Fruit fly (Drosophila melanogaster) whole organism, embryonic: ENCODE data around the gene Prosalpha6T.

Source experiments
- BtbVII ChIP-seq: fragments of 200-800 bp; sonication (Bioruptor generic); optimal IDR thresholded peaks from 3 replicates; lab custom pipeline; 2017; ENCODE audit warnings: missing biosample characterization, mild to moderate bottlenecking, missing genetic modification characterization
- CG10209 ChIP-seq: fragments of 200-800 bp; sonication (Bioruptor generic); optimal IDR thresholded peaks from 3 replicates; lab custom pipeline; 2017; ENCODE audit warnings: missing biosample characterization, mild to moderate bottlenecking, missing genetic modification characterization, missing genetic modification reagents
- CG10366 ChIP-seq: fragments of 200-800 bp; sonication (Bioruptor generic); IDR thresholded peaks from 2 replicates; pipeline ENCODE4 v1.3.6; 2022; ENCODE audit warnings: missing biosample characterization, missing genetic modification characterization
- CG11085 ChIP-seq: fragments of 200-800 bp; sonication (Bioruptor generic); IDR thresholded peaks from 2 replicates; pipeline ENCODE4 v1.3.6; 2022; ENCODE audit warnings: missing biosample characterization, missing genetic modification characterization
- CG11695 ChIP-seq: fragments of 200-800 bp; sonication (Bioruptor generic); IDR thresholded peaks from 3 replicates; pipeline ENCODE4 v1.3.6; 2022; ENCODE audit warnings: missing biosample characterization, missing genetic modification characterization
- CG12236 ChIP-seq: fragments of 200-800 bp; sonication (Bioruptor generic); optimal IDR thresholded peaks from 2 replicates; lab custom pipeline; 2016; ENCODE audit warnings: missing biosample characterization, missing genetic modification characterization
- CG12659 ChIP-seq: fragments of 200-800 bp; sonication (Bioruptor generic); optimal IDR thresholded peaks from 3 replicates; lab custom pipeline; 2017; ENCODE audit warnings: mild to moderate bottlenecking, missing biosample characterization, missing genetic modification reagents, missing genetic modification characterization
- CG14050 ChIP-seq: fragments of 200-800 bp; sonication (Bioruptor generic); IDR thresholded peaks from 3 replicates; pipeline ENCODE4 v1.3.6; 2022; ENCODE audit warnings: missing biosample characterization, missing genetic modification characterization
- CG17186 ChIP-seq: fragments of 200-800 bp; sonication (Bioruptor generic); optimal IDR thresholded peaks from 3 replicates; lab custom pipeline; 2017; ENCODE audit warnings: missing biosample characterization, missing genetic modification reagents, missing genetic modification characterization
- CG17328 ChIP-seq: fragments of 200-800 bp; sonication (Bioruptor generic); IDR thresholded peaks from 2 replicates; pipeline ENCODE4 v1.3.6; 2022; ENCODE audit warnings: missing biosample characterization, missing genetic modification characterization
- CG17385 ChIP-seq: fragments of 200-800 bp; sonication (Bioruptor generic); optimal IDR thresholded peaks from 3 replicates; lab custom pipeline; 2018; ENCODE audit warnings: missing biosample characterization, mild to moderate bottlenecking, missing genetic modification characterization
- CG2129 ChIP-seq: fragments of 200-800 bp; sonication (Bioruptor generic); IDR thresholded peaks from 2 replicates; pipeline ENCODE4 v1.3.6; 2022; ENCODE audit warnings: missing biosample characterization, missing genetic modification characterization; ENCODE audit not compliant: partially characterized antibody
- CG2202 ChIP-seq: fragments of 200-800 bp; sonication (Bioruptor generic); optimal IDR thresholded peaks from 2 replicates; lab custom pipeline; 2018; ENCODE audit warnings: missing biosample characterization, mild to moderate bottlenecking, missing genetic modification characterization
- CG30403 ChIP-seq: fragments of 200-800 bp; sonication (Bioruptor generic); optimal IDR thresholded peaks from 3 replicates; lab custom pipeline; 2016; ENCODE audit warnings: missing biosample characterization, missing genetic modification characterization
- CG4820 ChIP-seq: fragments of 200-800 bp; sonication (Bioruptor generic); optimal IDR thresholded peaks from 3 replicates; lab custom pipeline; 2016; ENCODE audit warnings: missing biosample characterization, missing genetic modification characterization
- CG6654 ChIP-seq: fragments of 200-800 bp; sonication (Bioruptor generic); optimal IDR thresholded peaks from 2 replicates; lab custom pipeline; 2017; ENCODE audit warnings: missing biosample characterization, mild to moderate bottlenecking, missing genetic modification characterization
- CG7839 ChIP-seq: fragments of 200-800 bp; sonication (Bioruptor generic); optimal IDR thresholded peaks from 3 replicates; lab custom pipeline; 2018; ENCODE audit warnings: missing biosample characterization, mild to moderate bottlenecking, missing genetic modification characterization, moderate library complexity
- CG8478 ChIP-seq: fragments of >200 bp; optimal IDR thresholded peaks from 2 replicates; lab custom pipeline; 2018
- CG9727 ChIP-seq: fragments of 200-800 bp; sonication (Bioruptor generic); optimal IDR thresholded peaks from 3 replicates; lab custom pipeline; 2017; ENCODE audit warnings: missing biosample characterization, mild to moderate bottlenecking, missing genetic modification characterization
- CG9817 ChIP-seq: fragments of 200-800 bp; sonication (Bioruptor generic); optimal IDR thresholded peaks from 2 replicates; lab custom pipeline; 2018; ENCODE audit warnings: missing biosample characterization, mild to moderate bottlenecking, missing genetic modification characterization, moderate library complexity
- CoRest ChIP-seq: fragments of 200-800 bp; sonication (Bioruptor generic); optimal IDR thresholded peaks from 3 replicates; lab custom pipeline; 2018; ENCODE audit warnings: missing biosample characterization, mild to moderate bottlenecking, missing genetic modification characterization, moderate library complexity
- CrebB ChIP-seq: fragments of 200-800 bp; sonication (Bioruptor generic); optimal IDR thresholded peaks from 3 replicates; lab custom pipeline; 2018; ENCODE audit warnings: missing biosample characterization, mild to moderate bottlenecking, missing genetic modification characterization
- Dbx ChIP-seq: fragments of 200-800 bp; sonication (Bioruptor generic); IDR thresholded peaks from 3 replicates; pipeline ENCODE4 v1.3.6; 2022; ENCODE audit warnings: missing biosample characterization, missing genetic modification characterization
- Deaf1 ChIP-seq: fragments of 200-800 bp; optimal IDR thresholded peaks from 3 replicates; lab custom pipeline; 2019; ENCODE audit warnings: missing biosample characterization, mild to moderate bottlenecking, missing genetic modification characterization, moderate library complexity
- Ets97D ChIP-seq: fragments of 200-800 bp; sonication (Bioruptor generic); optimal IDR thresholded peaks from 3 replicates; lab custom pipeline; 2016; ENCODE audit warnings: missing biosample characterization, missing genetic modification characterization
- Fer2 ChIP-seq: fragments of 200-800 bp; sonication (Bioruptor generic); optimal IDR thresholded peaks from 2 replicates; lab custom pipeline; 2018; ENCODE audit warnings: missing biosample characterization, mild to moderate bottlenecking, missing genetic modification characterization, moderate library complexity
- HLH3B ChIP-seq: fragments of 200-800 bp; sonication (Bioruptor generic); IDR thresholded peaks from 2 replicates; pipeline ENCODE4 v1.3.6; 2022; ENCODE audit warnings: missing biosample characterization, missing genetic modification characterization
- Mrtf ChIP-seq: fragments of 200-800 bp; sonication (Bioruptor generic); IDR thresholded peaks from 3 replicates; pipeline ENCODE4 v1.3.6; 2022; ENCODE audit warnings: missing biosample characterization, missing genetic modification characterization
- NC2β ChIP-seq: fragments of 200-800 bp; sonication (Bioruptor generic); optimal IDR thresholded peaks from 2 replicates; lab custom pipeline; 2016; ENCODE audit warnings: missing biosample characterization, missing genetic modification characterization
- Six4 ChIP-seq: fragments of 200-800 bp; sonication (Bioruptor generic); optimal IDR thresholded peaks from 2 replicates; lab custom pipeline; 2016; ENCODE audit warnings: missing biosample characterization, missing genetic modification characterization
- Tbp ChIP-seq: fragments of >200 bp; optimal IDR thresholded peaks from 2 replicates; lab custom pipeline; 2018; ENCODE audit warnings: missing biosample characterization, missing genetic modification characterization
- Xrp1 ChIP-seq: fragments of 200-800 bp; sonication (Bioruptor generic); IDR thresholded peaks from 2 replicates; pipeline ENCODE4 v1.3.6; 2022; ENCODE audit warnings: missing biosample characterization, missing genetic modification characterization
- YL-1 ChIP-seq: fragments of 200-800 bp; sonication (Bioruptor generic); optimal IDR thresholded peaks from 3 replicates; lab custom pipeline; 2017; ENCODE audit warnings: missing biosample characterization, mild to moderate bottlenecking, missing genetic modification characterization
- amos ChIP-seq: fragments of 200-800 bp; sonication (Bioruptor generic); IDR thresholded peaks from 2 replicates; pipeline ENCODE4 v1.3.6; 2022; ENCODE audit warnings: missing biosample characterization, missing genetic modification characterization; ENCODE audit not compliant: partially characterized antibody
- ap ChIP-seq: fragments of 200-800 bp; sonication (Bioruptor generic); IDR thresholded peaks from 2 replicates; pipeline ENCODE4 v1.3.6; 2022; ENCODE audit warnings: missing biosample characterization, missing genetic modification characterization
- bsh ChIP-seq, 2 experiments: fragments of 200-800 bp; sonication (Bioruptor generic); optimal IDR thresholded peaks; 2 replicates each; lab custom pipeline; 2017 to 2018; ENCODE audit warnings: mild to moderate bottlenecking in 2 of 2, missing biosample characterization in 2 of 2, missing genetic modification characterization in 2 of 2, moderate library complexity in 1 of 2
- ci ChIP-seq: fragments of 200-800 bp; sonication (Bioruptor generic); IDR thresholded peaks from 3 replicates; pipeline ENCODE4 v1.3.6; 2022; ENCODE audit warnings: missing biosample characterization, missing genetic modification characterization
- cwo ChIP-seq: fragments of 200-800 bp; sonication (Bioruptor generic); optimal IDR thresholded peaks from 3 replicates; lab custom pipeline; 2017; ENCODE audit warnings: missing biosample characterization, missing genetic modification characterization, mild to moderate bottlenecking, moderate library complexity, missing genetic modification reagents
- da ChIP-seq: fragments of 200-800 bp; sonication (Bioruptor generic); optimal IDR thresholded peaks from 2 replicates; lab custom pipeline; 2016; ENCODE audit warnings: missing biosample characterization, missing genetic modification characterization
- eve ChIP-seq, 2 experiments: fragments of >200 bp; optimal IDR thresholded peaks; 2 replicates each; lab custom pipeline; 2017; ENCODE audit warnings: missing biosample characterization in 2 of 2, missing genetic modification characterization in 2 of 2
- exex ChIP-seq: fragments of 200-800 bp; sonication (Bioruptor generic); optimal IDR thresholded peaks from 4 replicates; lab custom pipeline; 2018; ENCODE audit warnings: missing biosample characterization, mild to moderate bottlenecking, missing genetic modification characterization, moderate library complexity
- h ChIP-seq: fragments of >200 bp; optimal IDR thresholded peaks from 2 replicates; lab custom pipeline; 2017
- lmd ChIP-seq: fragments of 200-800 bp; sonication (Bioruptor generic); IDR thresholded peaks from 2 replicates; pipeline ENCODE4 v1.3.6; 2022; ENCODE audit warnings: missing biosample characterization, missing genetic modification characterization
- p53 ChIP-seq: fragments of 200-800 bp; sonication (Bioruptor generic); optimal IDR thresholded peaks from 2 replicates; lab custom pipeline; 2016; ENCODE audit warnings: missing biosample characterization, missing genetic modification characterization
- pzg ChIP-seq: fragments of 200-800 bp; sonication (Bioruptor generic); optimal IDR thresholded peaks from 3 replicates; lab custom pipeline; 2018; ENCODE audit warnings: missing biosample characterization, mild to moderate bottlenecking, missing genetic modification characterization, moderate library complexity
- run ChIP-seq: fragments of 200-800 bp; sonication (Bioruptor generic); optimal IDR thresholded peaks from 3 replicates; lab custom pipeline; 2018; ENCODE audit warnings: missing biosample characterization, mild to moderate bottlenecking, missing genetic modification characterization
- sima ChIP-seq: fragments of 200-800 bp; sonication (Bioruptor generic); optimal IDR thresholded peaks from 2 replicates; lab custom pipeline; 2016; ENCODE audit warnings: missing biosample characterization, missing genetic modification characterization
- sr ChIP-seq: fragments of 200-800 bp; sonication (Bioruptor generic); IDR thresholded peaks from 3 replicates; pipeline ENCODE4 v1.3.6; 2022; ENCODE audit warnings: missing biosample characterization, missing genetic modification characterization
- ssp ChIP-seq: fragments of 200-800 bp; sonication (Bioruptor generic); IDR thresholded peaks from 2 replicates; pipeline ENCODE4 v1.3.6; 2022; ENCODE audit warnings: missing biosample characterization, missing genetic modification characterization
- tll ChIP-seq, 2 experiments: fragments of 200-800 bp in 1 of 2; fragments of >200 bp in 1 of 2; sonication (Bioruptor generic) in 1 of 2; optimal IDR thresholded peaks; 2 replicates each; lab custom pipeline; 2017 to 2019; ENCODE audit warnings: missing biosample characterization in 2 of 2, missing genetic modification characterization in 2 of 2, mild to moderate bottlenecking in 1 of 2, moderate library complexity in 1 of 2
- trem ChIP-seq: fragments of 200-800 bp; optimal IDR thresholded peaks from 3 replicates; lab custom pipeline; 2019; ENCODE audit warnings: missing biosample characterization, mild to moderate bottlenecking, missing genetic modification characterization, moderate library complexity
- ttk ChIP-seq: fragments of 200-800 bp; sonication (Bioruptor generic); IDR thresholded peaks from 2 replicates; pipeline ENCODE4 v2.1.2; 2022; ENCODE audit warnings: missing biosample characterization, missing genetic modification characterization
- zfh1 ChIP-seq: fragments of 200-800 bp; sonication (Bioruptor generic); IDR thresholded peaks from 3 replicates; pipeline ENCODE4 v1.3.6; 2022; ENCODE audit warnings: missing biosample characterization, missing genetic modification characterization

Gene Prosalpha6T

DNA sequence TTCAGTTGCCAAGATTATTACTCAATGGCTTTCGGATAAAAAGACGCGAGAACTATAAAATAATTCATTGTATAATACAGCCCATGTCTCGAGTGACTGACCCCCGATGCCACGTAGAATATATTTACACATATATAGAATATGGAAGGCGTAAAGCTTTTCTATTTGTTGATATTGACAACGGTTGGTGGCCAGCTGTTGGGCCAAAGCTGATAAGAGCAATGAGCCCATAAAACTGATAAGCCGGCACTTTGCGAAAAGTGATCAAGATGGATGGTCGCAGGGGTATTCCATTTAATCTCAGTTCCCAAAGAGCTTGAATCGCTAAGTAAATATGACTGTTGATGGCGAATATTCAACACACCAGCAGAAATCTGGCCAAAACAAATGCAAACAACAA, 41.3 kb upstream of the Prosalpha6T start (continued):
- TF ChIP-seq da (GFP tag; lab: Kevin White, UChicago) (no peak), CG11085 (GFP tag; lab: Robert Waterston, UW) (no peak), ttk (GFP tag; lab: Robert Waterston, UW) (no peak), lmd (GFP tag; lab: Robert Waterston, UW) (no peak), NC2β (GFP tag; lab: Kevin White, UChicago) (no peak), CG17328 (no peak), p53 (GFP tag; lab: Kevin White, UChicago) (no peak), sr (GFP tag; lab: Robert Waterston, UW) (no peak), CG30403 (GFP tag; lab: Kevin White, UChicago) (no peak), CG9727 (no peak), Six4 (GFP tag; lab: Kevin White, UChicago) (no peak), YL-1 (GFP tag; lab: Kevin White, UChicago) (no peak), Dbx (GFP tag; lab: Robert Waterston, UW) (0 out of 3 replicates have a peak, but pooled peaks have one; percentile 37), ap (no peak), zfh1 (GFP tag; lab: Robert Waterston, UW) (no peak), Tbp (GFP tag; lab: Kevin White, UChicago) (no peak), h (lab: Kevin White, UChicago) (no peak), eve (GFP tag; optimal IDR thresholded peaks at IDR 0.05; lab: Kevin White, UChicago) (no peak), CrebB (tag; lab: Kevin White, UChicago) (peak; percentile 27), CG14050 (GFP tag; lab: Robert Waterston, UW) (no peak), CG2129 (GFP tag; lab: Robert Waterston, UW) (no peak), tll (GFP tag; optimal IDR thresholded peaks at IDR 0.05; lab: Kevin White, UChicago) (no peak), CG4820 (GFP tag; lab: Kevin White, UChicago) (no peak), exex (tag; lab: Kevin White, UChicago) (peak; percentile 87), BtbVII (GFP tag; lab: Kevin White, UChicago) (peak; percentile 17), CG2202 (tag; lab: Kevin White, UChicago) (no peak), trem (tag; lab: Kevin White, UChicago) (no peak), cwo (GFP tag; lab: Kevin White, UChicago) (no peak), ci (GFP tag; lab: Robert Waterston, UW) (no peak), CG9817 (no peak), Ets97D (GFP tag; lab: Kevin White, UChicago) (no peak), CG17385 (no peak), pzg (no peak), CG12236 (GFP tag; lab: Kevin White, UChicago) (no peak), HLH3B (no peak), CG17186 (GFP tag; lab: Kevin White, UChicago) (no peak), Deaf1 (no peak), run (tag; lab: Kevin White, UChicago) (no peak), sima (GFP tag; lab: Kevin White, UChicago) (no peak), CG12659 (GFP tag; lab: Kevin White, UChicago) (no peak), amos (GFP tag; lab: Robert Waterston, UW) (no peak), CG11695 (no peak), bsh (GFP tag; optimal IDR thresholded peaks at IDR 0.05; lab: Kevin White, UChicago) (no peak), Xrp1 (GFP tag; lab: Robert Waterston, UW) (no peak), CG7839 (tag; lab: Kevin White, UChicago) (no peak), CG10209 (GFP tag; lab: Kevin White, UChicago) (no peak), CoRest (tag; lab: Kevin White, UChicago) (no peak), Mrtf (GFP tag; lab: Robert Waterston, UW) (no peak), CG6654 (no peak), CG10366 (no peak), ssp (GFP tag; lab: Robert Waterston, UW) (no peak), CG8478 (lab: Kevin White, UChicago) (no peak), Fer2 (tag; lab: Kevin White, UChicago) (no peak)
